Worm (Caenorhabditis elegans): ENCODE data around the gene nhr-44.

Gene nhr-44

ce11 chrV:8947499-8947898 is 16.4 kb downstream of the nhr-44 start, which contains the start of gene gck-1:
Gene gck-1 (plus strand): TSS chrV:8947799.
- no peak for TF ChIP-seq eor-1 (tag; optimal IDR thresholded peaks at IDR 0.05)
- no peak for TF ChIP-seq tbx-2 (tag; optimal IDR thresholded peaks at IDR 0.05)
- TF ChIP-seq nhr-23 (tag; optimal IDR thresholded peaks at IDR 0.05), result no peak
- no peak for TF ChIP-seq pqm-1 (tag; optimal IDR thresholded peaks at IDR 0.05)
- no peak for TF ChIP-seq ceh-28 (tag; optimal IDR thresholded peaks at IDR 0.05)
- TF ChIP-seq ZK546.5 (tag; optimal IDR thresholded peaks at IDR 0.05), result no peak
- TF ChIP-seq lin-39 (tag; optimal IDR thresholded peaks at IDR 0.05), result no peak
- TF ChIP-seq egl-27 (tag; optimal IDR thresholded peaks at IDR 0.05), result no peak

DNA sequence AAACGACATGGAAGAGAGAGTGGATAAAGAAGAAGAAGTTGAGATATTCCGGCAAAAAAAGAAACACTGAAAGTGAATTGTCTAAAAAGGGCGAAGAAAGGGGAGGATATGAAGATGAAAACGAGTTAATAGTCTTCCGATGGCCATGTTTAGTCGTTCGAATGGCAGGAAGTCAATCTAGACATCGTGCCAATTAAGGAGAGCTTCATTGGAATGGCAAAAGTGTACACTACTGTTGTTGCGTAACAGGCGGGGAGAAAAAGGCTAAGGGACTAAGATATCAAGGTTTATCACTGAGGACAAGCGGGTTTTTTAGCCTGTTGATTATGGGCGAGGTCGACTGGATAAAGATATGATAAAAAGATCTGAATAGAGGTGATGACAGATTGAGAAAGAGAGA is 17.8 kb downstream of the nhr-44 start:
- TF ChIP-seq nhr-25 (tag; optimal IDR thresholded peaks at IDR 0.05) (peak; percentile 12), lin-39 (tag; optimal IDR thresholded peaks at IDR 0.05) (no peak)

ce11 chrV:8944481-8944880 is 19.4 kb downstream of the nhr-44 start:
- TF ChIP-seq jun-1 (tag; optimal IDR thresholded peaks at IDR 0.05) (no peak), ztf-4 (tag; optimal IDR thresholded peaks at IDR 0.05) (no peak), ceh-9 (tag; optimal IDR thresholded peaks at IDR 0.05) (no peak), daf-12 (tag; optimal IDR thresholded peaks at IDR 0.05) (no peak), elt-2 (tag; optimal IDR thresholded peaks at IDR 0.05) (no peak), elt-3 (tag; optimal IDR thresholded peaks at IDR 0.05) (no peak), egl-5 (tag; optimal IDR thresholded peaks at IDR 0.05) (no peak), sea-2 (GFP tag; optimal IDR thresholded peaks at IDR 0.05) (no peak), unc-62 (GFP tag; optimal IDR thresholded peaks at IDR 0.05) (no peak), hmg-11 (tag; optimal IDR thresholded peaks at IDR 0.05) (no peak), ceh-16 (tag; optimal IDR thresholded peaks at IDR 0.05) (no peak)

- TF ChIP-seq ceh-16 (tag; optimal IDR thresholded peaks at IDR 0.05) (no peak), fkh-10 (GFP tag; optimal IDR thresholded peaks at IDR 0.05) (no peak), jun-1 (tag; optimal IDR thresholded peaks at IDR 0.05) (no peak), ZK546.5 (tag; optimal IDR thresholded peaks at IDR 0.05) (no peak), lin-15B (tag; optimal IDR thresholded peaks at IDR 0.05) (no peak), aly-2 (tag; optimal IDR thresholded peaks at IDR 0.05) (no peak), snpc-4 (tag; optimal IDR thresholded peaks at IDR 0.05) (no peak), ztf-11 (tag; optimal IDR thresholded peaks at IDR 0.05) (no peak), zag-1 (tag; optimal IDR thresholded peaks at IDR 0.05) (no peak), nhr-67 (tag; optimal IDR thresholded peaks at IDR 0.05) (no peak), nhr-11 (tag; optimal IDR thresholded peaks at IDR 0.05) (no peak), eor-1 (tag; optimal IDR thresholded peaks at IDR 0.05) (no peak), nhr-23 (tag; optimal IDR thresholded peaks at IDR 0.05) (no peak), hmg-11 (tag; optimal IDR thresholded peaks at IDR 0.05) (no peak), nhr-25 (tag; optimal IDR thresholded peaks at IDR 0.05) (no peak), ceh-28 (tag; optimal IDR thresholded peaks at IDR 0.05) (no peak), nhr-237 (tag; optimal IDR thresholded peaks at IDR 0.05) (no peak)
Measured at ce11 chrV:8943963-8944362, 19.9 kb downstream of the nhr-44 start, which contains the start of gene T19A5.3. Gene T19A5.3 (minus strand): TSS chrV:8944063.

- TF ChIP-seq nhr-23 (tag; optimal IDR thresholded peaks at IDR 0.05) (peak; percentile 47), unc-39 (tag; optimal IDR thresholded peaks at IDR 0.05) (no peak)
Measured at ce11 chrV:8942437-8942978, 21.4 kb downstream of the nhr-44 start.

- TF ChIP-seq egl-27 (tag; optimal IDR thresholded peaks at IDR 0.05) (no peak), nhr-77 (tag; optimal IDR thresholded peaks at IDR 0.05) (no peak), nhr-23 (tag; optimal IDR thresholded peaks at IDR 0.05) (no peak), mdl-1 (tag; optimal IDR thresholded peaks at IDR 0.05) (no peak), zag-1 (tag; optimal IDR thresholded peaks at IDR 0.05) (no peak), nhr-28 (tag; optimal IDR thresholded peaks at IDR 0.05) (no peak), ZK546.5 (tag; optimal IDR thresholded peaks at IDR 0.05) (no peak), nhr-67 (tag; optimal IDR thresholded peaks at IDR 0.05) (no peak), nhr-237 (tag; optimal IDR thresholded peaks at IDR 0.05) (no peak), lsy-12 (tag; optimal IDR thresholded peaks at IDR 0.05) (no peak), nhr-43 (tag; optimal IDR thresholded peaks at IDR 0.05; ENCODE audit: poor library complexity, severe bottlenecking) (no peak), ceh-28 (tag; optimal IDR thresholded peaks at IDR 0.05) (no peak), daf-12 (tag; optimal IDR thresholded peaks at IDR 0.05) (no peak), nfya-1 (tag; optimal IDR thresholded peaks at IDR 0.05; ENCODE audit: insufficient read depth) (no peak), jun-1 (tag; optimal IDR thresholded peaks at IDR 0.05) (no peak), ztf-11 (tag; optimal IDR thresholded peaks at IDR 0.05) (no peak), nhr-25 (tag; optimal IDR thresholded peaks at IDR 0.05) (no peak)
Measured at ce11 chrV:8940419-8940818, 23.5 kb downstream of the nhr-44 start.
